Fruit fly (Drosophila melanogaster): ENCODE measurements around the gene CG13364.

dm6 chrX:621132-621555 is 3.9 kb downstream of the CG13364 start, which contains the start of the genes CG13365 and Vsp37A:
- TF ChIP-seq psq (optimal IDR thresholded peaks at IDR 0.05): no peak
- TF ChIP-seq Myc (optimal IDR thresholded peaks at IDR 0.05): no peak
- TF ChIP-seq insv (optimal IDR thresholded peaks at IDR 0.05): no peak
- no peak for TF ChIP-seq ttk (optimal IDR thresholded peaks at IDR 0.05)
